Worm (Caenorhabditis elegans) whole organism, midembryonic: ENCODE measurements around the gene sru-9.

Source experiments
- flt-1 ChIP-seq: fragments of 200-800 bp; sonication (Bioruptor generic); IDR thresholded peaks from 2 replicates; pipeline ENCODE4 v1.3.6; 2022; ENCODE audit warnings: missing genetic modification characterization, missing compliant biosample characterization
- klf-2 ChIP-seq: fragments of 200-800 bp; sonication (Bioruptor generic); conservative IDR thresholded peaks from 2 replicates; pipeline ENCODE4 v1.3.6; 2022; ENCODE audit warnings: missing genetic modification reagents, missing genetic modification characterization, missing compliant biosample characterization
- tab-1 ChIP-seq: fragments of 200-800 bp; sonication (Bioruptor generic); IDR thresholded peaks from 2 replicates; pipeline ENCODE4 v1.3.6; 2022; ENCODE audit warnings: missing genetic modification characterization, missing compliant biosample characterization

- TF ChIP-seq klf-2 (GFP tag; lab: Robert Waterston, UW) (no peak), flt-1 (GFP tag; lab: Robert Waterston, UW) (no peak), tab-1 (GFP tag; lab: Robert Waterston, UW) (no peak)
These were observed 37.7 kb downstream of the sru-9 start, which contains the start of gene sru-21 for ce11 chrIV:13626469-13626868.
